Worm (Caenorhabditis elegans) whole organism, L4 larva: ENCODE data around the gene H18N23.2.

Experiments used
- D1046.2 ChIP-seq: fragments of 200-800 bp; sonication (Bioruptor generic); IDR thresholded peaks from 2 replicates; pipeline ENCODE4 v1.3.6; 2022; ENCODE audit warnings: missing genetic modification characterization, missing compliant biosample characterization
- F26F4.8 ChIP-seq: fragments of 200-800 bp; sonication (Bioruptor generic); conservative IDR thresholded peaks from 2 replicates; pipeline ENCODE4 v1.3.6; 2022; ENCODE audit warnings: missing genetic modification characterization, missing compliant biosample characterization
- F37D6.2 ChIP-seq: sonication (generic microtip); optimal IDR thresholded peaks from 2 replicates; lab custom pipeline; 2016; ENCODE audit warnings: mild to moderate bottlenecking, missing genetic modification characterization, missing compliant biosample characterization
- R02D3.7 ChIP-seq: fragments of 150-350 bp; sonication (generic microtip); optimal IDR thresholded peaks from 3 replicates; lab custom pipeline; 2014; ENCODE audit warnings: missing biosample characterization, missing genetic modification characterization
- Y105C5A.15 ChIP-seq: fragments of 200-800 bp; sonication (Bioruptor generic); IDR thresholded peaks from 2 replicates; pipeline ENCODE4 v1.3.6; 2022; ENCODE audit warnings: missing genetic modification characterization, missing compliant biosample characterization
- Y5F2A.4 ChIP-seq: fragments of 200-800 bp; sonication (Bioruptor generic); optimal IDR thresholded peaks from 2 replicates; lab custom pipeline; 2018; ENCODE audit warnings: mild to moderate bottlenecking, missing genetic modification characterization, missing compliant biosample characterization
- ZK546.5 ChIP-seq, 2 experiments: sonication (generic microtip); optimal IDR thresholded peaks; 2 replicates each; lab custom pipeline; 2017; ENCODE audit warnings: missing biosample characterization in 2 of 2, missing genetic modification characterization in 2 of 2
- aly-2 ChIP-seq: sonication (generic microtip); optimal IDR thresholded peaks from 2 replicates; lab custom pipeline; 2018; ENCODE audit warnings: missing biosample characterization, missing genetic modification characterization
- ama-1 ChIP-seq: fragments of 150-350 bp; optimal IDR thresholded peaks from 2 replicates; lab custom pipeline; 2014; ENCODE audit warnings: inconsistent platforms, mixed read lengths
- arid-1 ChIP-seq: fragments of 200-800 bp; sonication (Bioruptor generic); conservative IDR thresholded peaks from 2 replicates; pipeline ENCODE4 v1.3.6; 2022; ENCODE audit warnings: missing genetic modification reagents, missing genetic modification characterization, missing compliant biosample characterization
- ceh-20 ChIP-seq: fragments of 200-800 bp; sonication (Bioruptor generic); IDR thresholded peaks from 2 replicates; pipeline ENCODE4 v1.3.6; 2022; ENCODE audit warnings: missing genetic modification reagents, missing genetic modification characterization, missing compliant biosample characterization
- ceh-28 ChIP-seq: fragments of 150-350 bp; optimal IDR thresholded peaks from 2 replicates; lab custom pipeline; 2014; ENCODE audit warnings: missing biosample characterization, missing genetic modification reagents, missing genetic modification characterization
- ceh-82 ChIP-seq: sonication (generic microtip); optimal IDR thresholded peaks from 2 replicates; lab custom pipeline; 2017; ENCODE audit warnings: missing biosample characterization, missing genetic modification characterization
- ces-1 ChIP-seq: fragments of 150-350 bp; sonication (generic microtip); optimal IDR thresholded peaks from 4 replicates; lab custom pipeline; 2014; ENCODE audit warnings: missing biosample characterization, missing genetic modification reagents, missing genetic modification characterization
- cey-2 ChIP-seq: sonication (generic microtip); optimal IDR thresholded peaks from 3 replicates; lab custom pipeline; 2017; ENCODE audit warnings: missing genetic modification characterization, mild to moderate bottlenecking, missing compliant biosample characterization, antibody characterized with exemption, borderline replicate concordance; ENCODE audit not compliant: insufficient read depth
- daf-12 ChIP-seq: fragments of 150-350 bp; optimal IDR thresholded peaks from 2 replicates; lab custom pipeline; 2014; ENCODE audit warnings: missing biosample characterization, missing genetic modification reagents, missing genetic modification characterization
- daf-16 ChIP-seq, 3 experiments: sonication (generic microtip); optimal IDR thresholded peaks; 2 replicates each; lab custom pipeline; 2016 to 2017; ENCODE audit warnings: missing genetic modification characterization in 3 of 3, missing genetic modification reagents in 3 of 3, mild to moderate bottlenecking in 2 of 3, missing compliant biosample characterization in 2 of 3, missing biosample characterization in 1 of 3, moderate library complexity in 1 of 3
- daf-8 ChIP-seq: fragments of 200-800 bp; sonication (Bioruptor generic); IDR thresholded peaks from 2 replicates; pipeline ENCODE4 v1.3.6; 2022; ENCODE audit warnings: missing genetic modification characterization, missing compliant biosample characterization
- dmd-9 ChIP-seq: fragments of 200-800 bp; sonication (Bioruptor generic); IDR thresholded peaks from 2 replicates; pipeline ENCODE4 v1.3.6; 2022; ENCODE audit warnings: missing genetic modification reagents, missing genetic modification characterization, missing compliant biosample characterization
- dpl-1 ChIP-seq: fragments of 150-350 bp; optimal IDR thresholded peaks from 2 replicates; lab custom pipeline; 2014; ENCODE audit warnings: missing biosample characterization, missing genetic modification reagents, missing genetic modification characterization
- duxl-1 ChIP-seq: sonication (generic microtip); optimal IDR thresholded peaks from 2 replicates; lab custom pipeline; 2016; ENCODE audit warnings: mild to moderate bottlenecking, missing genetic modification characterization, moderate library complexity, missing compliant biosample characterization; ENCODE audit not compliant: poor library complexity
- dve-1 ChIP-seq: sonication (generic microtip); optimal IDR thresholded peaks from 2 replicates; lab custom pipeline; 2017; ENCODE audit warnings: antibody characterized with exemption, mild to moderate bottlenecking, missing genetic modification characterization, missing compliant biosample characterization; ENCODE audit not compliant: insufficient read depth
- egl-27 ChIP-seq: sonication (generic microtip); optimal IDR thresholded peaks from 3 replicates; lab custom pipeline; 2017; ENCODE audit warnings: missing biosample characterization, missing genetic modification reagents, missing genetic modification characterization
- egl-43 ChIP-seq: fragments of 200-800 bp; sonication (Bioruptor generic); IDR thresholded peaks from 2 replicates; pipeline ENCODE4 v1.3.6; 2022; ENCODE audit warnings: missing genetic modification reagents, missing genetic modification characterization, missing compliant biosample characterization
- fos-1 ChIP-seq: fragments of 150-350 bp; optimal IDR thresholded peaks from 2 replicates; lab custom pipeline; 2014; ENCODE audit warnings: missing biosample characterization, missing genetic modification characterization
- gei-8 ChIP-seq: fragments of 200-800 bp; sonication (Bioruptor generic); optimal IDR thresholded peaks from 2 replicates; lab custom pipeline; 2018; ENCODE audit warnings: mild to moderate bottlenecking, missing genetic modification characterization, missing compliant biosample characterization
- hlh-11 ChIP-seq: fragments of 200-800 bp; sonication (Bioruptor generic); optimal IDR thresholded peaks from 2 replicates; lab custom pipeline; 2018; ENCODE audit warnings: mild to moderate bottlenecking, missing genetic modification characterization, missing compliant biosample characterization
- lin-38 ChIP-seq: fragments of 200-800 bp; sonication (Bioruptor generic); IDR thresholded peaks from 2 replicates; pipeline ENCODE4 v1.3.6; 2022; ENCODE audit warnings: missing genetic modification reagents, missing genetic modification characterization, missing compliant biosample characterization
- lir-3 ChIP-seq: sonication (generic microtip); optimal IDR thresholded peaks from 2 replicates; lab custom pipeline; 2016; ENCODE audit warnings: mild to moderate bottlenecking, missing genetic modification characterization, missing compliant biosample characterization
- lsy-2 ChIP-seq, 2 experiments: fragments of 150-350 bp in 1 of 2; sonication (generic microtip) in 1 of 2; optimal IDR thresholded peaks; 2 replicates each; lab custom pipeline; 2014 to 2017; ENCODE audit warnings: missing biosample characterization in 2 of 2, missing genetic modification characterization in 2 of 2
- madf-5 ChIP-seq, 2 experiments: fragments of 200-800 bp; sonication (Bioruptor generic); IDR thresholded peaks; 2 replicates each; pipeline ENCODE4 v1.3.6; 2022; ENCODE audit warnings: missing compliant biosample characterization in 2 of 2, missing genetic modification characterization in 2 of 2
- madf-9 ChIP-seq: fragments of 200-800 bp; sonication (Bioruptor generic); conservative IDR thresholded peaks from 2 replicates; pipeline ENCODE4 v1.3.6; 2022; ENCODE audit warnings: missing genetic modification reagents, missing genetic modification characterization, missing compliant biosample characterization
- mdt-29 ChIP-seq: fragments of 200-800 bp; sonication (Bioruptor generic); IDR thresholded peaks from 2 replicates; pipeline ENCODE4 v1.3.6; 2022; ENCODE audit warnings: missing genetic modification reagents, missing genetic modification characterization, missing compliant biosample characterization
- nhr-102 ChIP-seq: sonication (generic microtip); optimal IDR thresholded peaks from 2 replicates; lab custom pipeline; 2016; ENCODE audit warnings: mild to moderate bottlenecking, missing genetic modification characterization, moderate library complexity, missing compliant biosample characterization
- nhr-11 ChIP-seq: fragments of 150-350 bp; optimal IDR thresholded peaks from 2 replicates; lab custom pipeline; 2014; ENCODE audit warnings: missing biosample characterization, missing genetic modification characterization
- nhr-111 ChIP-seq: fragments of 200-800 bp; sonication (Bioruptor generic); optimal IDR thresholded peaks from 2 replicates; lab custom pipeline; 2018; ENCODE audit warnings: mild to moderate bottlenecking, missing genetic modification characterization, missing compliant biosample characterization
- nhr-237 ChIP-seq: sonication (generic microtip); optimal IDR thresholded peaks from 2 replicates; lab custom pipeline; 2017; ENCODE audit warnings: missing biosample characterization, missing genetic modification characterization
- nhr-28 ChIP-seq: fragments of 150-350 bp; optimal IDR thresholded peaks from 2 replicates; lab custom pipeline; 2014; ENCODE audit warnings: missing biosample characterization, missing genetic modification characterization
- nhr-6 ChIP-seq: fragments of 150-350 bp; optimal IDR thresholded peaks from 2 replicates; lab custom pipeline; 2014; ENCODE audit warnings: missing biosample characterization, missing genetic modification characterization
- pha-4 ChIP-seq, 2 experiments: fragments of 150-350 bp in 1 of 2; fragments of 200-800 bp in 1 of 2; sonication (Bioruptor generic) in 1 of 2; IDR thresholded peaks in 1 of 2; optimal IDR thresholded peaks in 1 of 2; 2 replicates each; pipeline versions ENCODE4 v1.3.6 to Lab custom; 2014 to 2022; ENCODE audit warnings: missing genetic modification characterization in 2 of 2, missing genetic modification reagents in 2 of 2, missing biosample characterization in 1 of 2, missing compliant biosample characterization in 1 of 2
- php-3 ChIP-seq: fragments of 200-800 bp; sonication (Bioruptor generic); IDR thresholded peaks from 2 replicates; pipeline ENCODE4 v1.3.6; 2022; ENCODE audit warnings: missing genetic modification reagents, missing genetic modification characterization, missing compliant biosample characterization
- pqm-1 ChIP-seq: sonication (generic microtip); optimal IDR thresholded peaks from 2 replicates; lab custom pipeline; 2017; ENCODE audit warnings: missing biosample characterization, missing genetic modification characterization
- rbr-2 ChIP-seq: sonication (generic microtip); optimal IDR thresholded peaks from 2 replicates; lab custom pipeline; 2016; ENCODE audit warnings: missing genotype, missing genetic modification characterization, missing compliant biosample characterization
- saeg-2 ChIP-seq: fragments of 200-800 bp; sonication (Bioruptor generic); IDR thresholded peaks from 2 replicates; pipeline ENCODE4 v1.3.6; 2022; ENCODE audit warnings: missing genetic modification reagents, missing genetic modification characterization, missing compliant biosample characterization
- sdz-12 ChIP-seq: fragments of 200-800 bp; sonication (Bioruptor generic); optimal IDR thresholded peaks from 2 replicates; lab custom pipeline; 2018; ENCODE audit warnings: mild to moderate bottlenecking, missing genetic modification characterization, missing compliant biosample characterization
- set-16 ChIP-seq: fragments of 200-800 bp; sonication (Bioruptor generic); IDR thresholded peaks from 2 replicates; pipeline ENCODE4 v1.3.6; 2022; ENCODE audit warnings: missing genetic modification reagents, missing genetic modification characterization, missing compliant biosample characterization
- snpc-1.2 ChIP-seq: fragments of 200-800 bp; sonication (Bioruptor generic); IDR thresholded peaks from 2 replicates; pipeline ENCODE4 v1.3.6; 2022; ENCODE audit warnings: missing genetic modification reagents, missing genetic modification characterization, missing compliant biosample characterization
- spr-3 ChIP-seq: fragments of 200-800 bp; sonication (Bioruptor generic); optimal IDR thresholded peaks from 2 replicates; lab custom pipeline; 2018; ENCODE audit warnings: mild to moderate bottlenecking, missing genetic modification characterization, missing compliant biosample characterization
- tag-97 ChIP-seq: fragments of 200-800 bp; sonication (Bioruptor generic); IDR thresholded peaks from 2 replicates; pipeline ENCODE4 v1.3.6; 2022; ENCODE audit warnings: missing genetic modification characterization, missing compliant biosample characterization
- zip-11 ChIP-seq: fragments of 200-800 bp; sonication (Bioruptor generic); IDR thresholded peaks from 2 replicates; pipeline ENCODE4 v1.3.6; 2022; ENCODE audit warnings: missing genetic modification characterization, missing compliant biosample characterization

H18N23.2 gene

DNA sequence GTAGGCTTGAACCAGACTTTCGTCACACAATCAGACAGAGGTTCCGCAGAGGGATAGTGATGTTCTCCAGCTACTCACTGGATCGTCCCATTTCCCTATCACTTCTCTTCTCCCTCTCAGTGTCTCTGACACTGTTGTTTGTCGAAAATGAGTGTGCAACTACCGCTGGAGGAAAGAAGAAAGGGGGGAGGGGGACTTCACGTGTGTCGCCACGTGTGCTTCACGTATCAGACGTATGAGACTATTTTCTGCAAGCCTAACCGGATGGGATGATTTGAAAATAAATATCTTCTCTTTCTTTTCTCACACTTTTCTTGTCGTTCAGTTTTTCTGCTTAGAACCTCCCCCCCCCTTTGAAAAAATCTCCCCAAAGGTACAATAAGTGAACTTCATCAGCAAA is at the start of gene H18N23.2:
Gene H18N23.2 (minus strand): TSS at position 82 of the 400 bp plus-strand sequence.
- TF ChIP-seq mdt-29 (GFP tag; lab: Robert Waterston, UW) (no peak), hlh-11 (tag; lab: Kevin White, UChicago) (peak; percentile 87), duxl-1 (tag; lab: Kevin White, UChicago) (no peak), ama-1 (lab: Kevin White, UChicago) (no peak), snpc-1.2 (GFP tag; lab: Robert Waterston, UW) (no peak), F37D6.2 (tag; lab: Kevin White, UChicago) (no peak), aly-2 (tag; lab: Kevin White, UChicago) (no peak), madf-9 (GFP tag; lab: Robert Waterston, UW) (no peak), lin-38 (GFP tag; lab: Robert Waterston, UW) (no peak), ZK546.5 (tag; optimal IDR thresholded peaks at IDR 0.05; lab: Kevin White, UChicago) (no peak), R02D3.7 (tag; lab: Kevin White, UChicago) (no peak), pqm-1 (tag; lab: Kevin White, UChicago) (no peak), nhr-28 (tag; lab: Kevin White, UChicago) (peak; percentile 75), spr-3 (GFP tag; lab: Kevin White, UChicago) (no peak), dmd-9 (GFP tag; lab: Robert Waterston, UW) (0 out of 2 replicates have a peak, but pooled peaks have one; percentile 13), lsy-2 (tag; optimal IDR thresholded peaks at IDR 0.05; lab: Kevin White, UChicago) (no peak), fos-1 (tag; lab: Kevin White, UChicago) (no peak), gei-8 (GFP tag; lab: Kevin White, UChicago) (peak; percentile 86), nhr-102 (peak; percentile 71), daf-16 (GFP tag; optimal IDR thresholded peaks at IDR 0.05; lab: Kevin White, UChicago) (peak in 1 of 2 experiments; percentile 85), daf-16 (tag; optimal IDR thresholded peaks at IDR 0.05; lab: Kevin White, UChicago) (peak; percentile 11), nhr-111 (no peak), php-3 (GFP tag; lab: Robert Waterston, UW) (no peak), daf-8 (GFP tag; lab: Robert Waterston, UW) (no peak), madf-5 (GFP tag; IDR thresholded peaks at IDR 0.05; lab: Robert Waterston, UW) (no peak), Y5F2A.4 (GFP tag; lab: Kevin White, UChicago) (no peak), D1046.2 (no peak), sdz-12 (no peak), Y105C5A.15 (no peak), arid-1 (GFP tag; lab: Robert Waterston, UW) (no peak), ceh-20 (GFP tag; lab: Robert Waterston, UW) (peak; percentile 76), pha-4 (GFP tag; IDR thresholded peaks at IDR 0.05; lab: Robert Waterston, UW) (no peak), pha-4 (tag; optimal IDR thresholded peaks at IDR 0.05; lab: Kevin White, UChicago) (no peak), lir-3 (tag; lab: Kevin White, UChicago) (no peak), tag-97 (GFP tag; lab: Robert Waterston, UW) (no peak), ceh-82 (tag; lab: Kevin White, UChicago) (no peak), egl-43 (GFP tag; lab: Robert Waterston, UW) (no peak), ces-1 (GFP tag; lab: Kevin White, UChicago) (no peak), F26F4.8 (GFP tag; lab: Robert Waterston, UW) (no peak), dpl-1 (GFP tag; lab: Kevin White, UChicago) (peak; percentile 13), cey-2 (tag; lab: Kevin White, UChicago) (no peak), nhr-11 (peak; percentile 80), daf-12 (tag; lab: Kevin White, UChicago) (no peak), nhr-6 (peak; percentile 8), saeg-2 (peak; percentile 79; the same call in 1 of the 2 replicates), rbr-2 (tag; lab: Kevin White, UChicago) (no peak), set-16 (no peak), nhr-237 (tag; lab: Kevin White, UChicago) (no peak), ceh-28 (tag; lab: Kevin White, UChicago) (no peak), zip-11 (GFP tag; lab: Robert Waterston, UW) (no peak), dve-1 (no peak), egl-27 (tag; lab: Kevin White, UChicago) (no peak)
